Worm (Caenorhabditis elegans) whole organism, early embryonic: ENCODE results near the gene C35A11.3.

Experiments used
- B0310.2 ChIP-seq: sonication (generic microtip); optimal IDR thresholded peaks from 2 replicates; lab custom pipeline; 2016; ENCODE audit warnings: mild to moderate bottlenecking, missing genetic modification characterization, missing compliant biosample characterization
- F13C5.2 ChIP-seq: sonication (generic microtip); optimal IDR thresholded peaks from 2 replicates; lab custom pipeline; 2017; ENCODE audit warnings: mild to moderate bottlenecking, missing genetic modification characterization, inconsistent platforms, missing compliant biosample characterization
- aly-1 ChIP-seq: sonication (generic microtip); optimal IDR thresholded peaks from 2 replicates; lab custom pipeline; 2016; ENCODE audit warnings: missing genetic modification characterization, missing compliant biosample characterization
- ama-1 ChIP-seq: fragments of 150-350 bp; optimal IDR thresholded peaks from 2 replicates; lab custom pipeline; 2014
- ceh-13 ChIP-seq: fragments of 200-800 bp; sonication (Bioruptor generic); optimal IDR thresholded peaks from 2 replicates; lab custom pipeline; 2018; ENCODE audit warnings: mild to moderate bottlenecking, missing genetic modification characterization, missing compliant biosample characterization
- ceh-36 ChIP-seq: sonication (generic microtip); optimal IDR thresholded peaks from 2 replicates; lab custom pipeline; 2016; ENCODE audit warnings: missing genetic modification characterization, inconsistent platforms, missing compliant biosample characterization
- ets-7 ChIP-seq: sonication (generic microtip); optimal IDR thresholded peaks from 2 replicates; lab custom pipeline; 2016; ENCODE audit warnings: missing genotype, missing genetic modification characterization, missing compliant biosample characterization
- flt-1 ChIP-seq: fragments of 200-800 bp; sonication (Bioruptor generic); IDR thresholded peaks from 2 replicates; pipeline ENCODE4 v1.3.6; 2022; ENCODE audit warnings: missing genetic modification characterization, missing compliant biosample characterization
- hmbx-1 ChIP-seq: sonication (generic microtip); optimal IDR thresholded peaks from 2 replicates; lab custom pipeline; 2016; ENCODE audit warnings: mild to moderate bottlenecking, missing genetic modification characterization, missing compliant biosample characterization
- hmg-4 ChIP-seq: fragments of 200-800 bp; sonication (Bioruptor generic); optimal IDR thresholded peaks from 2 replicates; lab custom pipeline; 2018; ENCODE audit warnings: mild to moderate bottlenecking, missing genetic modification characterization, missing compliant biosample characterization
- hnd-1 ChIP-seq: sonication (generic microtip); optimal IDR thresholded peaks from 2 replicates; lab custom pipeline; 2016; ENCODE audit warnings: missing genetic modification characterization, missing compliant biosample characterization
- pes-1 ChIP-seq: fragments of 200-800 bp; sonication (Bioruptor generic); IDR thresholded peaks from 2 replicates; pipeline ENCODE4 v1.3.6; 2022; ENCODE audit warnings: missing genetic modification reagents, missing genetic modification characterization, missing compliant biosample characterization
- scrt-1 ChIP-seq: fragments of 200-800 bp; sonication (Bioruptor generic); IDR thresholded peaks from 2 replicates; pipeline ENCODE4 v1.3.6; 2022; ENCODE audit warnings: missing genetic modification characterization, missing compliant biosample characterization
- sea-1 ChIP-seq: fragments of 200-800 bp; sonication (Bioruptor generic); conservative IDR thresholded peaks from 2 replicates; pipeline ENCODE4 v1.3.6; 2022; ENCODE audit warnings: missing genetic modification characterization, missing compliant biosample characterization
- tbx-11 ChIP-seq: fragments of 200-800 bp; sonication (Bioruptor generic); IDR thresholded peaks from 2 replicates; pipeline ENCODE4 v1.3.6; 2022; ENCODE audit warnings: missing genetic modification characterization, missing compliant biosample characterization
- tbx-37 ChIP-seq: fragments of 200-800 bp; sonication (Bioruptor generic); conservative IDR thresholded peaks from 2 replicates; pipeline ENCODE4 v1.3.6; 2022; ENCODE audit warnings: missing genetic modification reagents, missing genetic modification characterization, missing compliant biosample characterization
- tra-4 ChIP-seq: sonication (generic microtip); optimal IDR thresholded peaks from 2 replicates; lab custom pipeline; 2017; ENCODE audit warnings: missing genetic modification characterization, missing compliant biosample characterization

Gene C35A11.3

ce11 chrV:5372118-5372517 lies at the start of gene C35A11.3:
Gene C35A11.3 (plus strand): TSS chrV:5372418.
- TF ChIP-seq hmbx-1: no peak
- TF ChIP-seq hnd-1 (tag; lab: Kevin White, UChicago): no peak
- no peak for TF ChIP-seq pes-1
- no peak for TF ChIP-seq sea-1 (GFP tag; lab: Robert Waterston, UW)
- no peak for TF ChIP-seq ets-7 (tag; lab: Kevin White, UChicago)
- no peak for TF ChIP-seq tbx-11 (GFP tag; lab: Robert Waterston, UW)
- TF ChIP-seq aly-1: no peak
- no peak for TF ChIP-seq tbx-37 (GFP tag; lab: Robert Waterston, UW)
- TF ChIP-seq ceh-13 (GFP tag; lab: Kevin White, UChicago): no peak
- TF ChIP-seq hmg-4 (GFP tag; lab: Kevin White, UChicago): no peak

ce11 chrV:5322815-5323214 lies 49.4 kb upstream of the C35A11.3 start:
- TF ChIP-seq sea-1 (GFP tag; lab: Robert Waterston, UW) (no peak), ets-7 (tag; lab: Kevin White, UChicago) (no peak), ama-1 (lab: Kevin White, UChicago) (no peak), hmg-4 (GFP tag; lab: Kevin White, UChicago) (no peak), tbx-37 (GFP tag; lab: Robert Waterston, UW) (no peak), ceh-13 (GFP tag; lab: Kevin White, UChicago) (no peak)

- no peak for TF ChIP-seq ets-7 (tag; lab: Kevin White, UChicago)
- no peak for TF ChIP-seq hnd-1 (tag; lab: Kevin White, UChicago)
- no peak for TF ChIP-seq B0310.2
- TF ChIP-seq tbx-37 (GFP tag; lab: Robert Waterston, UW): no peak
- TF ChIP-seq aly-1: no peak
- TF ChIP-seq tra-4: no peak
- no peak for TF ChIP-seq pes-1
- no peak for TF ChIP-seq scrt-1 (GFP tag; lab: Robert Waterston, UW)
- TF ChIP-seq ama-1 (lab: Kevin White, UChicago): no peak
- no peak for TF ChIP-seq ceh-36 (tag; lab: Kevin White, UChicago)
- TF ChIP-seq ceh-13 (GFP tag; lab: Kevin White, UChicago): no peak
Observed at ce11 chrV:5324566-5324965, 47.7 kb upstream of the C35A11.3 start, which contains the start of gene ceh-33. Gene ceh-33 (minus strand): TSS chrV:5324666.

- TF ChIP-seq B0310.2: no peak
Observed at ce11 chrV:5328314-5328713, 43.9 kb upstream of the C35A11.3 start, which contains the start of gene C10G8.8. Gene C10G8.8 (minus strand): TSS chrV:5328414.

ce11 chrV:5329677-5330266 lies 42.4 kb upstream of the C35A11.3 start:
- TF ChIP-seq scrt-1 (GFP tag; lab: Robert Waterston, UW) (0 out of 2 replicates have a peak, but pooled peaks have one; percentile 25), ama-1 (lab: Kevin White, UChicago) (no peak)

- no peak for TF ChIP-seq aly-1
- no peak for TF ChIP-seq tbx-11 (GFP tag; lab: Robert Waterston, UW)
- no peak for TF ChIP-seq F13C5.2 (tag; lab: Kevin White, UChicago)
- TF ChIP-seq tbx-37 (GFP tag; lab: Robert Waterston, UW): no peak
- TF ChIP-seq hnd-1 (tag; lab: Kevin White, UChicago): no peak
- no peak for TF ChIP-seq ceh-36 (tag; lab: Kevin White, UChicago)
- TF ChIP-seq hmg-4 (GFP tag; lab: Kevin White, UChicago): no peak
- no peak for TF ChIP-seq tra-4
- TF ChIP-seq ets-7 (tag; lab: Kevin White, UChicago): no peak
- no peak for TF ChIP-seq hmbx-1
- no peak for TF ChIP-seq ama-1 (lab: Kevin White, UChicago)
- TF ChIP-seq pes-1: no peak
- no peak for TF ChIP-seq flt-1
- TF ChIP-seq sea-1 (GFP tag; lab: Robert Waterston, UW): no peak
- TF ChIP-seq ceh-13 (GFP tag; lab: Kevin White, UChicago): no peak
- no peak for TF ChIP-seq scrt-1 (GFP tag; lab: Robert Waterston, UW)
- no peak for TF ChIP-seq B0310.2
Observed at ce11 chrV:5330967-5331366, 41.3 kb upstream of the C35A11.3 start, which contains the start of gene srg-26. Gene srg-26 (plus strand): TSS chrV:5331267.

- TF ChIP-seq tbx-11 (GFP tag; lab: Robert Waterston, UW) (no peak), aly-1 (no peak)
Observed at ce11 chrV:5334588-5334987, 37.6 kb upstream of the C35A11.3 start, which contains the start of gene srg-28. Gene srg-28 (plus strand): TSS chrV:5334888.

- TF ChIP-seq ets-7 (tag; lab: Kevin White, UChicago) (no peak), F13C5.2 (tag; lab: Kevin White, UChicago) (no peak), ceh-13 (GFP tag; lab: Kevin White, UChicago) (no peak), ama-1 (lab: Kevin White, UChicago) (no peak), aly-1 (no peak), flt-1 (no peak), tbx-37 (GFP tag; lab: Robert Waterston, UW) (no peak), pes-1 (no peak), scrt-1 (GFP tag; lab: Robert Waterston, UW) (no peak), tra-4 (no peak), ceh-36 (tag; lab: Kevin White, UChicago) (no peak), sea-1 (GFP tag; lab: Robert Waterston, UW) (no peak), hnd-1 (tag; lab: Kevin White, UChicago) (no peak), tbx-11 (GFP tag; lab: Robert Waterston, UW) (no peak), hmbx-1 (no peak)
Observed at ce11 chrV:5336884-5337283, 35.3 kb upstream of the C35A11.3 start, which contains the start of gene srg-29. Gene srg-29 (plus strand): TSS chrV:5337184.
